Worm (Caenorhabditis elegans) whole organism, mixed stage, embryonic: ENCODE measurements around the gene btb-22.

ENCODE experiments used
- ceh-83 ChIP-seq: fragments of 200-800 bp; sonication (Bioruptor generic); optimal IDR thresholded peaks from 2 replicates; lab custom pipeline; 2018; ENCODE audit warnings: mild to moderate bottlenecking, missing genetic modification characterization, missing compliant biosample characterization
- elt-1 ChIP-seq: sonication (generic microtip); optimal IDR thresholded peaks from 2 replicates; lab custom pipeline; 2017; ENCODE audit warnings: missing genetic modification characterization, mild to moderate bottlenecking, missing compliant biosample characterization, antibody characterized with exemption, moderate library complexity, borderline replicate concordance; ENCODE audit not compliant: insufficient read depth
- elt-3 ChIP-seq: fragments of 150-350 bp; optimal IDR thresholded peaks from 2 replicates; lab custom pipeline; 2014; ENCODE audit warnings: missing biosample characterization, missing genetic modification characterization
- unc-39 ChIP-seq: fragments of 150-350 bp; optimal IDR thresholded peaks from 2 replicates; lab custom pipeline; 2014; ENCODE audit warnings: missing biosample characterization, missing genetic modification characterization

DNA sequence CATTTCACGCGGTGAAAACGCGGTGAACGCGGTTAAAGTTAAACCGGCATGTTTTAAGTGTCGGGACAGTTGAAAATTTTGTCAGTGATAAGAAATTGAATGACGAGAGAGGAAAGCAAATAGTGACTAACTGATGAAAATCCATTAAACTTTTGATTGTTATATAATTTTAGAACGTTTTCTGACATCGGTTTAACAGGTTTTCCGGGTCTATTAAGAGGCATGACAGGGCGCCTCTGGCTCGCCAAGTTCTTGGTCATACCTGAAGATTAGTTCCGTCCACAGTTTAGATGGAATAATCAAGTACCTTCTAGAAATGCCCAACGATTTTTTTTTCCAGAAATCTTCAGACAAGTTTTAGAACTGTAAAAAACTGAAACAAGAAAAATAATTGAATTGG is 23.6 kb downstream of the btb-22 start, which contains the start of gene Y46D2A.2:
- TF ChIP-seq ceh-83 (GFP tag; lab: Kevin White, UChicago) (no peak), unc-39 (tag; lab: Kevin White, UChicago) (no peak), elt-3 (no peak), elt-1 (tag; lab: Kevin White, UChicago) (no peak)
